Worm (Caenorhabditis elegans): ENCODE data around the gene irld-66.

Gene irld-66

ce11 chrII:2888957-2889630, 51.6 kb downstream of the irld-66 start, which contains the start of gene pinn-1 (continued):
- TF ChIP-seq him-1 (tag; optimal IDR thresholded peaks at IDR 0.05) (peak; percentile 76), unc-62 (GFP tag; optimal IDR thresholded peaks at IDR 0.05) (no peak), aptf-3 (GFP tag; IDR thresholded peaks at IDR 0.05) (no peak), lin-26 (GFP tag; IDR thresholded peaks at IDR 0.05) (peak; percentile 66), F10E7.11 (tag; optimal IDR thresholded peaks at IDR 0.05) (no peak), lin-35 (GFP tag; optimal IDR thresholded peaks at IDR 0.05) (peak in 1 of 3 experiments; percentile 69), lin-40 (tag; optimal IDR thresholded peaks at IDR 0.05) (peak; percentile 82), F52B5.7 (tag; optimal IDR thresholded peaks at IDR 0.05) (peak; percentile 72), Y79H2A.3 (GFP tag; conservative IDR thresholded peaks at IDR 0.05) (no peak), F57C9.4 (tag; optimal IDR thresholded peaks at IDR 0.05) (peak; percentile 61), repo-1 (tag; optimal IDR thresholded peaks at IDR 0.05) (peak; percentile 56), hmg-1.2 (GFP tag; IDR thresholded peaks at IDR 0.05) (peak; percentile 58), cebp-2 (GFP tag; IDR thresholded peaks at IDR 0.05) (0 out of 2 replicates have a peak, but pooled peaks have one; percentile 71), ztf-25 (GFP tag; IDR thresholded peaks at IDR 0.05) (0 out of 2 replicates have a peak, but pooled peaks have one; percentile 31), die-1 (tag; optimal IDR thresholded peaks at IDR 0.05) (no peak), ztf-18 (tag; optimal IDR thresholded peaks at IDR 0.05) (peak; percentile 8), hsf-1 (GFP tag; IDR thresholded peaks at IDR 0.05) (peak; percentile 66; the same call in 1 of the 2 replicates), madf-3 (GFP tag; IDR thresholded peaks at IDR 0.05) (peak; percentile 85), lin-54 (GFP tag; optimal IDR thresholded peaks at IDR 0.05) (peak; percentile 81), F55B11.4 (tag; optimal IDR thresholded peaks at IDR 0.05; ENCODE audit: borderline replicate concordance, insufficient read depth) (no peak), ztf-22 (GFP tag; optimal IDR thresholded peaks at IDR 0.05) (peak; percentile 30), ztf-3 (GFP tag; optimal IDR thresholded peaks at IDR 0.05) (no peak), sea-2 (GFP tag; IDR thresholded peaks at IDR 0.05) (no peak), ama-1 (optimal IDR thresholded peaks at IDR 0.05) (no peak), ama-1 (GFP tag; optimal IDR thresholded peaks at IDR 0.05) (no peak), F22D6.2 (tag; optimal IDR thresholded peaks at IDR 0.05) (peak; percentile 66), athp-1 (tag; optimal IDR thresholded peaks at IDR 0.05) (peak; percentile 95), K12H6.12 (tag; optimal IDR thresholded peaks at IDR 0.05) (peak; percentile 82), nhr-120 (GFP tag; IDR thresholded peaks at IDR 0.05) (no peak), lag-1 (GFP tag; IDR thresholded peaks at IDR 0.05) (no peak), xnd-1 (tag; optimal IDR thresholded peaks at IDR 0.05) (peak; percentile 37), Y95B8A.8 (GFP tag; IDR thresholded peaks at IDR 0.05) (peak; percentile 77), ccch-3 (GFP tag; optimal IDR thresholded peaks at IDR 0.05) (peak; percentile 93), egrh-3 (GFP tag; IDR thresholded peaks at IDR 0.05) (peak; percentile 52; the same call in 1 of the 2 replicates), nfyb-1 (GFP tag; IDR thresholded peaks at IDR 0.05) (peak; percentile 92), mes-4 (tag; optimal IDR thresholded peaks at IDR 0.05) (no peak), Y56A3A.18 (GFP tag; IDR thresholded peaks at IDR 0.05) (0 out of 2 replicates have a peak, but pooled peaks have one; percentile 48), chd-7 (tag; optimal IDR thresholded peaks at IDR 0.05) (peak; percentile 86), ceh-27 (GFP tag; optimal IDR thresholded peaks at IDR 0.05) (peak; percentile 96), lir-1 (GFP tag; conservative IDR thresholded peaks at IDR 0.05) (no peak; the same call in 1 of the 2 replicates), ceh-79 (tag; optimal IDR thresholded peaks at IDR 0.05) (peak; percentile 59), attf-5 (GFP tag; optimal IDR thresholded peaks at IDR 0.05) (peak; percentile 75), let-607 (tag; optimal IDR thresholded peaks at IDR 0.05) (no peak), C17E4.6 (GFP tag; IDR thresholded peaks at IDR 0.05) (0 out of 2 replicates have a peak, but pooled peaks have one; percentile 37), madf-6 (GFP tag; IDR thresholded peaks at IDR 0.05) (peak; percentile 83), rcor-1 (GFP tag; IDR thresholded peaks at IDR 0.05) (peak; percentile 91), Y53F4B.3 (GFP tag; IDR thresholded peaks at IDR 0.05) (peak; percentile 10; the same call in 1 of the 2 replicates), ceh-58 (GFP tag; IDR thresholded peaks at IDR 0.05) (no peak)

Measured in whole organism, young adult.